Fruit fly (Drosophila melanogaster): Measurements from ENCODE around the gene CG15019.

The CG15019 gene

DNA sequence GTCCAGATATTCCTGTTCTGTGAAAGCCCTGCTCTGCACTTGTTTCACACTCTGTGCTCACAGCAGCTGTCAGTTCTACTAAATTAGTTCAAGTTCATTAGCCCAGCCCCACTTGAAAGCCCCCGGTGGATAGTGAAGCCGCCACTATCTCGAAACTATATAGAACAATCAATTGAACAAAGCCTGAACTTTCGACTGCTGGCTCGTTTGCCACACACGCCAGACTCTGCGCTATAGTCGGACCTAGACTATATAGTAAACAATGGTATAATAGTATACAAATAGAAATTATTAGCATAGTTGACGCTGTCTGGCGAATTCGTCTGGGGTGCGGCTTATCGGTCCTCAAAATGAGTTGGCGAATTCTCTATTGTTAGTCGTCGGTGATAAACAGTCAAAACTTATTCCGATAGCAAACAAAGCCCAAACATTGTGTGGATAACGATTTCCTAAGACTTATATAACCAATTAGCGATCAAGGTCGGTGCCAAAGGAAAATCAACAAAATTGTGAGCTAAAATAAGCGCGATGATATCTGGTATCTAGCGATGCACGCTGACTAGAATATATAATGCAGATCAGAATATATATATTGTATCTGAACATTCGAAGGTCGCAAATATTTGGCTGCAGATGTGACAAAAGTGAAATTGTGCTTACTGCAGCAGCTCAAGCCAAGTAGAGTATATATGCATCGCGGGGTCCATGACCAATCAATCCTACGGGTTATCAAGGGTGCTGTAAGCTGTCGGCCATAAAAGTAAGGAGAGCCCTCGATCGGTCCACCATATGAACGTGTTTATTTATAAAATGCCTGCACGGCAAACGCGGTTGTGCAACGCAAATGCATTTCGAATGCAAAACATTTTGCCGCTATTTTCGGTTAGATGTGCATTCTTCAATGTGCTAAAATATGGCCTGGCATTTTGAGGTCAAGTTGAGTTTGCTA lies 9.7 kb upstream of the CG15019 start:
- peak; percentile 41 for TF ChIP-seq Mnt (GFP tag; optimal IDR thresholded peaks at IDR 0.05)
- TF ChIP-seq CG1620 (GFP tag; optimal IDR thresholded peaks at IDR 0.05), result peak; percentile 8
- peak; percentile 17 for TF ChIP-seq CG7045 (GFP tag; optimal IDR thresholded peaks at IDR 0.05)
- peak; percentile 10 to 68 for TF ChIP-seq cnc (optimal IDR thresholded peaks at IDR 0.05)
- peak; percentile 24 for TF ChIP-seq toe (GFP tag; optimal IDR thresholded peaks at IDR 0.05)
- peak; percentile 19 for TF ChIP-seq Hr96 (GFP tag; optimal IDR thresholded peaks at IDR 0.05)
- no peak for TF ChIP-seq tj (GFP tag; optimal IDR thresholded peaks at IDR 0.05)
- no peak for TF ChIP-seq Clk (GFP tag; optimal IDR thresholded peaks at IDR 0.05)
- peak; percentile 87 for TF ChIP-seq cic (GFP tag; optimal IDR thresholded peaks at IDR 0.05)
- TF ChIP-seq CG5204 (GFP tag; optimal IDR thresholded peaks at IDR 0.05), result peak; percentile 37
- no peak for TF ChIP-seq CG11617 (GFP tag; optimal IDR thresholded peaks at IDR 0.05)
- no peak for TF ChIP-seq ovo (GFP tag; optimal IDR thresholded peaks at IDR 0.05)
- TF ChIP-seq CG33017 (tag; optimal IDR thresholded peaks at IDR 0.05), result peak; percentile 39
- TF ChIP-seq Crg-1 (GFP tag; optimal IDR thresholded peaks at IDR 0.05), result no peak
- TF ChIP-seq CG12768 (GFP tag; optimal IDR thresholded peaks at IDR 0.05), result peak; percentile 94
- TF ChIP-seq bab1 (GFP tag; optimal IDR thresholded peaks at IDR 0.05), result no peak
- peak; percentile 53 for TF ChIP-seq CG7101 (tag; optimal IDR thresholded peaks at IDR 0.05)
- TF ChIP-seq CG14711 (tag; optimal IDR thresholded peaks at IDR 0.05), result no peak
- TF ChIP-seq pad (GFP tag; optimal IDR thresholded peaks at IDR 0.05), result no peak
- TF ChIP-seq kay (GFP tag; ENCODE audit: borderline replicate concordance), result no peak

DNA sequence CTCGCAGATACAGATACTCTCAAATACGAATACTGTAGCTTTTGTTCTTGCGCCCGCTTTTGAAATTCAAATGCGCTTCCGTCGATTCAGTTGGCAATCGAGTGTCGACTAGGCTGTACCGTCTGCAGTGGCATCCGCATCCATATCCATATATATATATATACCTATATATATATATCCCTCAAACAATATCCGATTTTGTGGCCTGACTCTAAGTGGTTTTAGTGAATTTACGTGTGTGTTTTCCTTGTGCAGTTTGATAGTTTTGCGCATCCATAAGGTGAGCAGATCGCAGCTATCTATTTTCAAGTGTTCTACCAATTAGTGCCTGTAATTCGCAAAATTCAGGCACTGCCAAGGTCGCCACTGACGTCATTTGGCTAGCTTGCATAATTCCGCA lies 8.7 kb upstream of the CG15019 start:
- TF ChIP-seq bab1 (GFP tag; optimal IDR thresholded peaks at IDR 0.05) (no peak), kay (GFP tag; ENCODE audit: borderline replicate concordance) (peak; percentile 93), pad (GFP tag; optimal IDR thresholded peaks at IDR 0.05) (no peak), Hr96 (GFP tag; optimal IDR thresholded peaks at IDR 0.05) (no peak), CG1620 (GFP tag; optimal IDR thresholded peaks at IDR 0.05) (no peak), CG7101 (tag; optimal IDR thresholded peaks at IDR 0.05) (peak; percentile 11), Mnt (GFP tag; optimal IDR thresholded peaks at IDR 0.05) (no peak), CG33017 (tag; optimal IDR thresholded peaks at IDR 0.05) (peak; percentile 24), CG5204 (GFP tag; optimal IDR thresholded peaks at IDR 0.05) (peak; percentile 23), CG7045 (GFP tag; optimal IDR thresholded peaks at IDR 0.05) (no peak), Crg-1 (GFP tag; optimal IDR thresholded peaks at IDR 0.05) (no peak), CG11617 (GFP tag; optimal IDR thresholded peaks at IDR 0.05) (no peak)

DNA sequence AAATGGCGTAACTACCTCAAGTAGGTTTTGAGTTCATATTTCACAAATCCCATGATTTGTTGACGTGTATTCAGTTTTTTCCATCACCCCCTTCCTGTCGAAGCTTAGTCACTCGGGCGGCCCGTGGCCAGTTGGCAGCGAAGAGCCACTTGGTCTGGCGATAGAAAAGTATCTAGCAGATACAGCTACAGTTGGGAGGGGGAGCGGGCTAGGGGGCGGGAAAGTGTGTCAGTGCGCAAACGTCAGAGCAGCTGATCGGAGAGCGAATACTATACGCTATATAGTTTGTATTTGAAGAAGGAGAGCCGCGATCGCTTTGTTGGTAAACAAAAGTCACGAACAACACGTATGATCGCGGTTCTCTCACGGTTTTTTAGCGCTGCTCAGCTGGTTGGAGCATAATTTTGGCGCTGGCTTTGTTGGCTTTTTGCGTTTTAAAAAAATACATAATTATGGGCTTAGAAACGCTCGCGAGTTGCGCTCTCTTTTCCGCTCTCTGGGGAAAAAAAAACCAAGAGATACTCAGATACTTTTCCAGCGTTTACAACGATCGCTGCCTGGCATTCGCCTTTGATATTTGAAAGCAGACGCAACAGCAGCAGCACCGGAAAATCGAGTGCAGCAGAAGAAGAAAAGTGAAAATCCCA lies 8.1 kb upstream of the CG15019 start:
- TF ChIP-seq kay (GFP tag; ENCODE audit: borderline replicate concordance) (peak; percentile 100), CG11617 (GFP tag; optimal IDR thresholded peaks at IDR 0.05) (no peak), Mnt (GFP tag; optimal IDR thresholded peaks at IDR 0.05) (peak; percentile 39), tj (GFP tag; optimal IDR thresholded peaks at IDR 0.05) (peak; percentile 37), ovo (GFP tag; optimal IDR thresholded peaks at IDR 0.05) (peak; percentile 66), CG1620 (GFP tag; optimal IDR thresholded peaks at IDR 0.05) (no peak), CG5204 (GFP tag; optimal IDR thresholded peaks at IDR 0.05) (no peak), cnc (optimal IDR thresholded peaks at IDR 0.05) (no peak), CG7101 (tag; optimal IDR thresholded peaks at IDR 0.05) (peak; percentile 4), Hr96 (GFP tag; optimal IDR thresholded peaks at IDR 0.05) (no peak), CG7045 (GFP tag; optimal IDR thresholded peaks at IDR 0.05) (peak; percentile 1), cic (GFP tag; optimal IDR thresholded peaks at IDR 0.05) (peak; percentile 93), Clk (GFP tag; optimal IDR thresholded peaks at IDR 0.05) (peak; percentile 29), CG14711 (tag; optimal IDR thresholded peaks at IDR 0.05) (no peak), Crg-1 (GFP tag; optimal IDR thresholded peaks at IDR 0.05) (no peak), CG12768 (GFP tag; optimal IDR thresholded peaks at IDR 0.05) (peak; percentile 79), CG33017 (tag; optimal IDR thresholded peaks at IDR 0.05) (no peak), pad (GFP tag; optimal IDR thresholded peaks at IDR 0.05) (peak; percentile 8), bab1 (GFP tag; optimal IDR thresholded peaks at IDR 0.05) (peak; percentile 20), toe (GFP tag; optimal IDR thresholded peaks at IDR 0.05) (peak; percentile 48)

DNA sequence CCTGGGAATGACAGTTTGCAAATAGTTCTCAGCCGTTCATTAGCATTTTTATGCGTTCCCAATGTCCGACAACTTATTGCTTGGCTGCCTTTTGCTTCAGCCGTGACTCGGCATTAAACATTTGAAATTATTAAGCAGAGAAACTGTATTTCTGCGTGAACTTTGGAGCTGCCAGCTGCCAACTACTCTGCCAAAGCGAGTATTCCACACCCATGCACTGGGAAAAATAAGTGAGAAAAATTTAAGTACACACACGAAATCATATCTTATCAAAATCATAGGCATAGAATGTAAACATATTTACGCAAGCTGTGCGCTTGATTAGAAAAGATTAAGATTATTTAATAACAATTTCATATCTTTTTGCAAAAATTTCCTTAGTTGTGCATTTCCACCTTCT lies 7.1 kb upstream of the CG15019 start:
- TF ChIP-seq CG5204 (GFP tag; optimal IDR thresholded peaks at IDR 0.05) (peak; percentile 57), Mnt (GFP tag; optimal IDR thresholded peaks at IDR 0.05) (no peak), CG1620 (GFP tag; optimal IDR thresholded peaks at IDR 0.05) (no peak), CG7101 (tag; optimal IDR thresholded peaks at IDR 0.05) (peak; percentile 9), kay (GFP tag; ENCODE audit: borderline replicate concordance) (peak; percentile 75), Crg-1 (GFP tag; optimal IDR thresholded peaks at IDR 0.05) (no peak), toe (GFP tag; optimal IDR thresholded peaks at IDR 0.05) (peak; percentile 41), CG12768 (GFP tag; optimal IDR thresholded peaks at IDR 0.05) (peak; percentile 44), tj (GFP tag; optimal IDR thresholded peaks at IDR 0.05) (no peak), cnc (optimal IDR thresholded peaks at IDR 0.05) (peak; percentile 81 to 89), CG7045 (GFP tag; optimal IDR thresholded peaks at IDR 0.05) (peak; percentile 15)

DNA sequence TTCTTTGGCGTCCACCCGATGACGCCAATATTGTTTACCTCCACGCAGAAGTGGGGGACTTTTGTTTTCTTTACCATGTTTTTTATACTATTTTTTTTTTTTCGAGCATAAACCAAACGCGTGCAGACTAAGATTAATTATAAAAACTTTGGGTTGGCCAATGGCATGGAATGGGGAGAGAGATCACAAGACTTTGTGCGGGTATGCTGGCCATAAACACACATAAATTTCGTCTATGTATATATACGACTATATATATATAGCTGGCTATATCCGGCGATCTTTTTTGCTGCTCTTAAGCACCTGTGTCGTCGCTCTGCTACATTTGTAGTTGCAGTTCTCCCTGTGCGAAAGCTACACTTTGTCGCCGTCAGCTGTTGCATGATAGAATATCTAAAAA lies 6.1 kb upstream of the CG15019 start:
- TF ChIP-seq ovo (GFP tag; optimal IDR thresholded peaks at IDR 0.05) (no peak), kay (GFP tag; ENCODE audit: borderline replicate concordance) (peak; percentile 89), Clk (GFP tag; optimal IDR thresholded peaks at IDR 0.05) (no peak)

Data from whole organism, adult.